Worm (Caenorhabditis elegans): ENCODE data around the gene tbc-2.

tbc-2 gene

ce11 chrII:5863893-5864292 is 36.6 kb upstream of the tbc-2 start, which contains the start of gene tag-234:
Gene tag-234 (plus strand): TSS chrII:5864193.
- TF ChIP-seq lin-13 (GFP tag; optimal IDR thresholded peaks at IDR 0.05) (no peak), nhr-6 (tag; optimal IDR thresholded peaks at IDR 0.05) (peak; percentile 7), nhr-28 (tag; optimal IDR thresholded peaks at IDR 0.05) (peak; percentile 4), hlh-11 (tag; optimal IDR thresholded peaks at IDR 0.05) (no peak), daf-16 (GFP tag; optimal IDR thresholded peaks at IDR 0.05) (no peak), daf-16 (tag; optimal IDR thresholded peaks at IDR 0.05) (peak; percentile 64)

ce11 chrII:5860621-5861020 is 33.4 kb upstream of the tbc-2 start:
- TF ChIP-seq pqm-1 (tag; optimal IDR thresholded peaks at IDR 0.05), result no peak
- no peak for TF ChIP-seq lin-39 (tag; optimal IDR thresholded peaks at IDR 0.05)
- peak; percentile 87 for TF ChIP-seq fkh-10 (GFP tag; optimal IDR thresholded peaks at IDR 0.05)
- no peak for TF ChIP-seq Y48G9A.11 (GFP tag; IDR thresholded peaks at IDR 0.05)
- no peak for TF ChIP-seq mdt-29 (GFP tag; IDR thresholded peaks at IDR 0.05)
- TF ChIP-seq attf-4 (tag; optimal IDR thresholded peaks at IDR 0.05), result no peak
- no peak for TF ChIP-seq lin-29 (GFP tag; IDR thresholded peaks at IDR 0.05)
- TF ChIP-seq lir-3 (tag; optimal IDR thresholded peaks at IDR 0.05), result no peak

ce11 chrII:5858322-5858721 is 31.1 kb upstream of the tbc-2 start, which contains the start of gene F55C12.4:
Gene F55C12.4 (minus strand): TSS chrII:5858422.
- no peak for TF ChIP-seq ces-1 (GFP tag; optimal IDR thresholded peaks at IDR 0.05)
- TF ChIP-seq ceh-20 (GFP tag; IDR thresholded peaks at IDR 0.05), result no peak
- no peak for TF ChIP-seq nhr-25 (tag; optimal IDR thresholded peaks at IDR 0.05; ENCODE audit: borderline replicate concordance, insufficient read depth)
- no peak for TF ChIP-seq snpc-1.2 (GFP tag; IDR thresholded peaks at IDR 0.05)
- no peak for TF ChIP-seq ztf-11 (tag; optimal IDR thresholded peaks at IDR 0.05)
- no peak for TF ChIP-seq ctbp-1 (GFP tag; IDR thresholded peaks at IDR 0.05)
- no peak for TF ChIP-seq lin-29 (GFP tag; IDR thresholded peaks at IDR 0.05)
- TF ChIP-seq nhr-6 (tag; optimal IDR thresholded peaks at IDR 0.05), result no peak
- TF ChIP-seq Y5F2A.4 (GFP tag; optimal IDR thresholded peaks at IDR 0.05), result no peak
- no peak for TF ChIP-seq lin-1 (GFP tag; IDR thresholded peaks at IDR 0.05)
- no peak for TF ChIP-seq F26F4.8 (GFP tag; conservative IDR thresholded peaks at IDR 0.05)
- no peak for TF ChIP-seq tag-97 (GFP tag; IDR thresholded peaks at IDR 0.05)
- TF ChIP-seq hif-1 (tag; optimal IDR thresholded peaks at IDR 0.05), result no peak
- no peak for TF ChIP-seq daf-8 (GFP tag; IDR thresholded peaks at IDR 0.05)
- no peak for TF ChIP-seq gei-8 (GFP tag; optimal IDR thresholded peaks at IDR 0.05)
- no peak for TF ChIP-seq aha-1 (tag)

ce11 chrII:5854122-5854521 is 26.9 kb upstream of the tbc-2 start, which contains the start of gene H41C03.1:
Gene H41C03.1 (plus strand): TSS chrII:5854422.
- TF ChIP-seq nhr-77 (tag; optimal IDR thresholded peaks at IDR 0.05) (no peak), rbr-2 (tag; optimal IDR thresholded peaks at IDR 0.05) (no peak), mdt-29 (GFP tag; IDR thresholded peaks at IDR 0.05) (no peak), fos-1 (tag; optimal IDR thresholded peaks at IDR 0.05) (no peak), unc-39 (tag; optimal IDR thresholded peaks at IDR 0.05) (no peak), nhr-11 (tag; optimal IDR thresholded peaks at IDR 0.05) (no peak), ztf-7 (tag; optimal IDR thresholded peaks at IDR 0.05) (no peak), dmd-8 (GFP tag; IDR thresholded peaks at IDR 0.05) (no peak), nhr-10 (tag; optimal IDR thresholded peaks at IDR 0.05) (no peak), daf-19 (GFP tag; conservative IDR thresholded peaks at IDR 0.05) (no peak), Y75B8A.6 (GFP tag; IDR thresholded peaks at IDR 0.05) (no peak)
